Worm (Caenorhabditis elegans): ENCODE results near the gene T05B11.4.

T05B11.4 gene

DNA sequence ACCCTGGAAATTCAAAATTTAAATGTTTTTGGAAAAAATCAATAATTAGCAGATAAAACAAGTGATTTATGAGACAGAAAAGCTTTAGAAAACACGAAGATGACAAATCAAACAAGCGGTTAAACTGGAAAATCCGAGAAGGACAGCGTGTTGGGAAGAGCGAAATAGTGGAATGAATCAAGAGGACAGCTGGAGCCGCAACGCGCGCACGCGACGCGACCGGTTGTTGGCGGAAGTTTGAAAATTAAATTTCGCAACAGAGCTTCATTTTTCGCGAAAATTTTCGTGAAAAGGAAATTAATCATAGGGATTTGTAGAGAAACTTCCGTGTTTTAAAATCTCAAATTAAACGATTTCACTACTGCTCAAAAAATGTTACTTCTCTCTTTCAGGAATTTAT, 19.5 kb downstream of the T05B11.4 start, which contains the start of gene clic-1 (continued):
- TF ChIP-seq fkh-2 (tag; optimal IDR thresholded peaks at IDR 0.05) = no peak
- TF ChIP-seq ceh-28 (tag; optimal IDR thresholded peaks at IDR 0.05) = peak; percentile 5
- no peak for TF ChIP-seq mdl-1 (tag; optimal IDR thresholded peaks at IDR 0.05)
- no peak for TF ChIP-seq nhr-67 (tag; optimal IDR thresholded peaks at IDR 0.05)
- no peak for TF ChIP-seq ceh-82 (tag; optimal IDR thresholded peaks at IDR 0.05)
- no peak for TF ChIP-seq nhr-12 (tag; optimal IDR thresholded peaks at IDR 0.05)
- TF ChIP-seq mml-1 (tag; optimal IDR thresholded peaks at IDR 0.05) = no peak

DNA sequence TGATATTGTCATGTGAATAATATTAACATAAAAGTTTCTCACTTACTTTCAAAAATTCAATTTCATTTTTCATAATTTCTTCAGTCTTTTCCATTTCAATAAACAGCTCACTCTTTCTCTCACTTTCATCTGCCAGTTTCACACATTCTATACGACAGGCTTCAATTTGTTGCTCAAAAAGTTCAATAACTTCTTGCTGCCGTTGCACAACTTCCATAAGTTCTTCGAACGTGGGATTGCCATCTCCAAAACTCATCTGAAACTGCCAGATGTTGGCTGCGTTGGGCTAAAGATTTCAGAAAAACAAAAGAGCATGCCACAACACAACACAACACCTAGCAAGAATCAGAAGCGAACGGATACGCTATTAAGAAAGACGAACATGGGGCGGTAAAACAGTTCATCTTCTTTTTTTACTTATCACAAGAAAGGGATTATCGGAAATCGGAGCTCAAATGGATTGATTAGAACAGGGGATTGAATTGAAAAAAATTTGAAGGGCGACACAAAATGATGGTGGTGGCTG, 21.2 kb downstream of the T05B11.4 start:
- TF ChIP-seq mdl-1 (tag; optimal IDR thresholded peaks at IDR 0.05) = no peak
- TF ChIP-seq snpc-4 (tag; optimal IDR thresholded peaks at IDR 0.05) = no peak
- TF ChIP-seq fkh-10 (GFP tag; optimal IDR thresholded peaks at IDR 0.05) = no peak
- TF ChIP-seq nhr-237 (tag; optimal IDR thresholded peaks at IDR 0.05) = no peak

DNA sequence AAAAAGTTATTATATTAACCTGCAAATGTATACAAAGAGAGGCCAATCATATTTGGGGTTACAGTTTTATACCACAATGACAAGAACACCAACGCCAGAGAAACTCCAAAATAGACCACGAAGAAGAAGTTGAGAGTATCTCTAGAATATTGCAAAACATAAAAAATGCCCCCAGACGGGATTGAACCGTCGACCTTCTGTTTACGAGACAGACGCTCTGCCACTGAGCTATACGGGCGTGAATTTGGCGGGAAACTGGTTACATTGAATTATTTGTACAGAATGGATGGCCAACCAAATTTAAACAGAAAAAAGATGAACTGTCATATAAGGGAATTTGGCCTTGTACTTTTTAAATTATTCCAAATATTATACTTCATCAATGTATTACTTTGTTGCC, 24.0 kb downstream of the T05B11.4 start:
- TF ChIP-seq ZK546.5 (tag; optimal IDR thresholded peaks at IDR 0.05) (no peak), nhr-12 (tag; optimal IDR thresholded peaks at IDR 0.05) (no peak), ztf-4 (tag; optimal IDR thresholded peaks at IDR 0.05) (no peak), R02D3.7 (tag; optimal IDR thresholded peaks at IDR 0.05) (no peak), elt-3 (tag; optimal IDR thresholded peaks at IDR 0.05) (peak in 1 of 3 experiments; percentile 12), ceh-16 (tag; optimal IDR thresholded peaks at IDR 0.05) (no peak), hmg-11 (tag; optimal IDR thresholded peaks at IDR 0.05) (no peak), fkh-2 (tag; optimal IDR thresholded peaks at IDR 0.05) (no peak), eor-1 (tag; optimal IDR thresholded peaks at IDR 0.05) (no peak), nhr-237 (tag; optimal IDR thresholded peaks at IDR 0.05) (no peak), nhr-25 (tag; optimal IDR thresholded peaks at IDR 0.05) (peak; percentile 61), pha-4 (tag; optimal IDR thresholded peaks at IDR 0.05) (peak; percentile 63), nhr-67 (tag; optimal IDR thresholded peaks at IDR 0.05) (no peak), ceh-9 (tag; optimal IDR thresholded peaks at IDR 0.05) (no peak), ceh-82 (tag; optimal IDR thresholded peaks at IDR 0.05) (no peak), nhr-77 (tag; optimal IDR thresholded peaks at IDR 0.05) (no peak), snpc-4 (tag; optimal IDR thresholded peaks at IDR 0.05) (no peak), elt-2 (tag; optimal IDR thresholded peaks at IDR 0.05) (peak; percentile 21), jun-1 (tag; optimal IDR thresholded peaks at IDR 0.05) (peak; percentile 31), unc-62 (GFP tag; optimal IDR thresholded peaks at IDR 0.05) (no peak), lsy-12 (tag; optimal IDR thresholded peaks at IDR 0.05) (peak; percentile 40), lin-15B (tag; optimal IDR thresholded peaks at IDR 0.05) (no peak), skn-1 (tag; optimal IDR thresholded peaks at IDR 0.05) (no peak), nfya-1 (tag; optimal IDR thresholded peaks at IDR 0.05; ENCODE audit: insufficient read depth) (peak; percentile 45), nhr-23 (tag; optimal IDR thresholded peaks at IDR 0.05) (peak; percentile 22), elt-1 (tag; optimal IDR thresholded peaks at IDR 0.05) (no peak), tbx-2 (tag; optimal IDR thresholded peaks at IDR 0.05) (no peak), sea-2 (GFP tag; optimal IDR thresholded peaks at IDR 0.05) (no peak), unc-39 (tag; optimal IDR thresholded peaks at IDR 0.05) (no peak), nhr-11 (tag; optimal IDR thresholded peaks at IDR 0.05) (no peak), ama-1 (optimal IDR thresholded peaks at IDR 0.05) (no peak), daf-12 (tag; optimal IDR thresholded peaks at IDR 0.05) (no peak), pqm-1 (tag; optimal IDR thresholded peaks at IDR 0.05) (no peak), nhr-28 (tag; optimal IDR thresholded peaks at IDR 0.05) (no peak)

DNA sequence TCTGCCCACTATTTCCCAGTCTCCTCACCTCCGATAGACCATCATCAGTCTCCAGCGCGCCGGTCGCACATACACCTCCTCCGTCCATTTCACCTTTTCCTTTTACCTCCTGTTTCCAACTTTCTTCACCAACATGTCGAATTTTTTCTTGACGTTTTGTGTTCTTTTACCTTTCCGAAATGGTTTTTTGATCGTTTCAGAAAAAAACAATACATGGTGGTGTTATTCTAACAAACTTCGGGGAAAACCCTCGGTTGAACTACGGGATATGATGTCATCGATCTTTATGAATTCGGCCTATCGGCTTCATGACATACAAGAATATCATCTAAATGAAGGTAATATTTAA, 25.8 kb downstream of the T05B11.4 start, which contains the start of gene Y97E10C.1:
Gene Y97E10C.1 (plus strand): TSS at position 201 of the 349 bp plus-strand sequence.
- no peak for TF ChIP-seq lin-15B (tag; optimal IDR thresholded peaks at IDR 0.05)
- no peak for TF ChIP-seq R02D3.7 (tag; optimal IDR thresholded peaks at IDR 0.05)
- no peak for TF ChIP-seq ceh-28 (tag; optimal IDR thresholded peaks at IDR 0.05)
- no peak for TF ChIP-seq nhr-28 (tag; optimal IDR thresholded peaks at IDR 0.05)
- no peak for TF ChIP-seq ceh-82 (tag; optimal IDR thresholded peaks at IDR 0.05)
- TF ChIP-seq nhr-12 (tag; optimal IDR thresholded peaks at IDR 0.05) = no peak
- no peak for TF ChIP-seq fkh-2 (tag; optimal IDR thresholded peaks at IDR 0.05)
- no peak for TF ChIP-seq eor-1 (tag; optimal IDR thresholded peaks at IDR 0.05)
- TF ChIP-seq daf-12 (tag; optimal IDR thresholded peaks at IDR 0.05) = no peak
- no peak for TF ChIP-seq aly-2 (tag; optimal IDR thresholded peaks at IDR 0.05)
- no peak for TF ChIP-seq nfya-1 (tag; optimal IDR thresholded peaks at IDR 0.05; ENCODE audit: insufficient read depth)
- TF ChIP-seq elt-3 (tag; optimal IDR thresholded peaks at IDR 0.05) = no peak
- no peak for TF ChIP-seq elt-2 (tag; optimal IDR thresholded peaks at IDR 0.05)
